Worm (Caenorhabditis elegans): ENCODE data around the gene sdn-1.

DNA sequence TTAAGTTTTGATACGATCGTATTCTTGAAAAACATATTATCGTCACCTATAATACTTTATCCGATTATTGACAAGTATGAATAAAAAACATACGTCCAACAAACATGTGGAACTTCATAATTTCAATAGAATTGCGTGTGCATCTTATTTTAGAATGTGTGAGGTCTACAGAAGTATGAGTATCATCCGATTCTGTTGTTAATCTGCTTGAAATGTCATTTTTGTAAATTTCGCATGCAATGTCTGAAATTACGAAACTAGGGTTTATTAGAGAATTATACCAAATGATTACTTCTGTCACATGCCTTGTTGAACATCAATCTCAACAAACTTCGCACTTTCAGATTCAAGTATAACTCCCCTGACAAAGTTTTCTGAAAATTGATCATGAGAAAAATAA is 51.3 kb downstream of the sdn-1 start:
- TF ChIP-seq ama-1 (optimal IDR thresholded peaks at IDR 0.05) (no peak), nhr-11 (tag; optimal IDR thresholded peaks at IDR 0.05) (no peak)

All from whole organism, L1 larva.